Worm (Caenorhabditis elegans): Measurements from ENCODE around the gene phf-10.

ce11 chrV:272837-273236, 38.5 kb downstream of the phf-10 start, which contains the start of gene nlp-70:
- TF ChIP-seq unc-62 (GFP tag; optimal IDR thresholded peaks at IDR 0.05 in 1 of 2) (no peak), unc-62 (tag; optimal IDR thresholded peaks at IDR 0.05) (no peak), jun-1 (tag; optimal IDR thresholded peaks at IDR 0.05) (no peak), unc-130 (GFP tag; optimal IDR thresholded peaks at IDR 0.05) (no peak), snpc-4 (tag; optimal IDR thresholded peaks at IDR 0.05) (no peak), T20F7.1 (GFP tag; optimal IDR thresholded peaks at IDR 0.05) (no peak), nhr-77 (tag; optimal IDR thresholded peaks at IDR 0.05) (no peak), rbr-2 (tag; optimal IDR thresholded peaks at IDR 0.05) (no peak), fkh-10 (GFP tag; optimal IDR thresholded peaks at IDR 0.05) (no peak), tag-97 (GFP tag; IDR thresholded peaks at IDR 0.05) (no peak), sdz-12 (GFP tag; optimal IDR thresholded peaks at IDR 0.05) (no peak), gei-8 (GFP tag; optimal IDR thresholded peaks at IDR 0.05) (no peak), skn-1 (tag; optimal IDR thresholded peaks at IDR 0.05) (no peak), lin-15B (tag; optimal IDR thresholded peaks at IDR 0.05) (no peak)

Data from whole organism, L4 larva.